Worm (Caenorhabditis elegans): ENCODE results near the gene sru-20.
"Not testable (repeated sequence)": the region's sequence is repeated elsewhere in the genome, so short reads cannot be mapped to it uniquely, and the experiment has no call there.

DNA sequence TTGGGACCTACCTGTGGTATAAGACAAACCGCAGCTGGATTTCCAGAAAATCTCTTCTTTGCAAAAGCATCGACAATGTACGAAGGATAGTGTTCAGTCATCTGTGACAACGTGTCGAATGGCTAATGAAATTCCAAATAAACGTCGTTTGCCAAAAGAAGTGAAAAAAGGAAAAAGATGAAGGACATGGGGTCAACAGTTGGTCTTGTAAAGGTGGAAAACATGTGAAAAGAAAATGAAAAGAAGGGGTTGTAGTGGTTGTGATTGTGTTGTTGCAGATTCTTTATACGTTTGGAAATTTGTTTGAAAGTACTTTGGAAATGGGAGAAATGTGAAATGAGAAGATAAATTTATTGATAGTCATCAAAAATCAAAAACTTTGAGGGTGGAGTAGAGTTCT is 18.4 kb upstream of the sru-20 start, which contains the start of gene T04A11.1:
- not testable (repeated sequence) for TF ChIP-seq ceh-36 (tag; optimal IDR thresholded peaks at IDR 0.05); ama-1 (optimal IDR thresholded peaks at IDR 0.05); flt-1 (GFP tag; IDR thresholded peaks at IDR 0.05); hmg-4 (GFP tag; optimal IDR thresholded peaks at IDR 0.05); aly-1 (tag; optimal IDR thresholded peaks at IDR 0.05); tbx-37 (GFP tag; conservative IDR thresholded peaks at IDR 0.05); scrt-1 (GFP tag; IDR thresholded peaks at IDR 0.05); ceh-13 (GFP tag; optimal IDR thresholded peaks at IDR 0.05); ets-7 (tag; optimal IDR thresholded peaks at IDR 0.05); hnd-1 (tag; optimal IDR thresholded peaks at IDR 0.05); tra-4 (tag; optimal IDR thresholded peaks at IDR 0.05); B0310.2 (tag; optimal IDR thresholded peaks at IDR 0.05)

Data from whole organism, early embryonic.